Fruit fly (Drosophila melanogaster) whole organism, embryonic: ENCODE results near the gene Vha68-1.
A peak's percentile ranks its signal among the peaks of the same experiment; 100 is the strongest.

ENCODE experiments used
- Awh ChIP-seq: fragments of 200-800 bp; sonication (Bioruptor generic); IDR thresholded peaks from 2 replicates; pipeline ENCODE4, ENCODE4 v1.3.6; 2022; ENCODE audit warnings: missing biosample characterization, missing genetic modification characterization
- B-H1 ChIP-seq: fragments of 200-800 bp; sonication (Bioruptor generic); IDR thresholded peaks from 3 replicates; pipeline ENCODE4 v1.3.6; 2022; ENCODE audit warnings: missing biosample characterization, missing genetic modification characterization
- B-H2 ChIP-seq: fragments of 200-800 bp; sonication (Bioruptor generic); optimal IDR thresholded peaks from 2 replicates; lab custom pipeline; 2018; ENCODE audit warnings: missing biosample characterization, mild to moderate bottlenecking, missing genetic modification characterization
- CG10431 ChIP-seq: fragments of 200-800 bp; sonication (Bioruptor generic); optimal IDR thresholded peaks from 3 replicates; lab custom pipeline; 2018; ENCODE audit warnings: missing biosample characterization, mild to moderate bottlenecking, missing genetic modification characterization
- CG10565 ChIP-seq: fragments of 200-800 bp; sonication (Bioruptor generic); optimal IDR thresholded peaks from 3 replicates; lab custom pipeline; 2016; ENCODE audit warnings: missing biosample characterization, mild to moderate bottlenecking, missing genetic modification characterization
- CG10654 ChIP-seq: fragments of 200-800 bp; sonication (Bioruptor generic); optimal IDR thresholded peaks from 2 replicates; lab custom pipeline; 2016; ENCODE audit warnings: missing biosample characterization, missing genetic modification characterization
- CG12071 ChIP-seq: fragments of 200-800 bp; sonication (Bioruptor generic); optimal IDR thresholded peaks from 3 replicates; lab custom pipeline; 2018; ENCODE audit warnings: missing biosample characterization, mild to moderate bottlenecking, missing genetic modification characterization
- CG12659 ChIP-seq: fragments of 200-800 bp; sonication (Bioruptor generic); optimal IDR thresholded peaks from 3 replicates; lab custom pipeline; 2017; ENCODE audit warnings: mild to moderate bottlenecking, missing biosample characterization, missing genetic modification reagents, missing genetic modification characterization
- CG14667 ChIP-seq: fragments of 200-800 bp; sonication (Bioruptor generic); IDR thresholded peaks from 2 replicates; pipeline ENCODE4 v1.3.6; 2022; ENCODE audit warnings: missing biosample characterization, missing genetic modification characterization
- CG14710 ChIP-seq: fragments of 200-800 bp; sonication (Bioruptor generic); optimal IDR thresholded peaks from 3 replicates; lab custom pipeline; 2019; ENCODE audit warnings: missing biosample characterization, mild to moderate bottlenecking, missing genetic modification characterization, moderate library complexity
- CG15269 ChIP-seq: fragments of 200-800 bp; sonication (Bioruptor generic); optimal IDR thresholded peaks from 2 replicates; lab custom pipeline; 2018; ENCODE audit warnings: missing biosample characterization, mild to moderate bottlenecking, missing genetic modification characterization, moderate library complexity
- CG2199 ChIP-seq: fragments of 200-800 bp; sonication (Bioruptor generic); IDR thresholded peaks from 3 replicates; pipeline ENCODE4 v1.3.6; 2022; ENCODE audit warnings: missing biosample characterization, missing genetic modification characterization
- CG2712 ChIP-seq: fragments of 200-800 bp; optimal IDR thresholded peaks from 3 replicates; lab custom pipeline; 2019; ENCODE audit warnings: missing biosample characterization, mild to moderate bottlenecking, missing genetic modification characterization, moderate library complexity
- CG2889 ChIP-seq: fragments of 200-800 bp; sonication (Bioruptor generic); IDR thresholded peaks from 3 replicates; pipeline ENCODE4 v1.3.6; 2022; ENCODE audit warnings: missing biosample characterization, missing genetic modification characterization
- CG31365 ChIP-seq: fragments of 200-800 bp; sonication (Bioruptor generic); optimal IDR thresholded peaks from 2 replicates; lab custom pipeline; 2018; ENCODE audit warnings: missing biosample characterization, mild to moderate bottlenecking, missing genetic modification characterization
- CG3163 ChIP-seq: fragments of 200-800 bp; sonication (Bioruptor generic); optimal IDR thresholded peaks from 3 replicates; lab custom pipeline; 2016; ENCODE audit warnings: missing biosample characterization, missing genetic modification characterization
- CG3847 ChIP-seq: fragments of 200-800 bp; sonication (Bioruptor generic); IDR thresholded peaks from 2 replicates; pipeline ENCODE4 v1.3.6; 2022; ENCODE audit warnings: missing biosample characterization, missing genetic modification characterization
- CG4328 ChIP-seq: fragments of 200-800 bp; sonication (Bioruptor generic); optimal IDR thresholded peaks from 3 replicates; lab custom pipeline; 2017; ENCODE audit warnings: missing biosample characterization, missing genetic modification reagents, missing genetic modification characterization
- CTCF ChIP-seq: fragments of 200-800 bp; sonication (Bioruptor generic); optimal IDR thresholded peaks from 2 replicates; lab custom pipeline; 2017; ENCODE audit warnings: missing biosample characterization, mild to moderate bottlenecking, missing genetic modification characterization, moderate library complexity
- D19B ChIP-seq: fragments of 200-800 bp; sonication (Bioruptor generic); optimal IDR thresholded peaks from 2 replicates; lab custom pipeline; 2017; ENCODE audit warnings: missing biosample characterization, mild to moderate bottlenecking, missing genetic modification characterization
- Dfd ChIP-seq, 2 experiments: fragments of >200 bp; optimal IDR thresholded peaks; 2 replicates each; lab custom pipeline; 2017; ENCODE audit warnings: missing biosample characterization in 2 of 2, missing genetic modification characterization in 2 of 2
- Fer1 ChIP-seq: fragments of 200-800 bp; sonication (Bioruptor generic); optimal IDR thresholded peaks from 2 replicates; lab custom pipeline; 2017; ENCODE audit warnings: missing biosample characterization, mild to moderate bottlenecking, missing genetic modification characterization
- GATAe ChIP-seq: fragments of 200-800 bp; sonication (Bioruptor generic); conservative IDR thresholded peaks from 2 replicates; pipeline ENCODE4 v1.3.6; 2022; ENCODE audit warnings: missing biosample characterization, missing genetic modification characterization
- Hr78 ChIP-seq, 2 experiments: fragments of 200-800 bp in 1 of 2; fragments of >200 bp in 1 of 2; sonication (Bioruptor generic) in 1 of 2; optimal IDR thresholded peaks; 2 replicates each; lab custom pipeline; 2017 to 2019; ENCODE audit warnings: missing biosample characterization in 2 of 2, missing genetic modification characterization in 2 of 2, mild to moderate bottlenecking in 1 of 2, moderate library complexity in 1 of 2
- MTF-1 ChIP-seq: fragments of 200-800 bp; sonication (Bioruptor generic); optimal IDR thresholded peaks from 2 replicates; lab custom pipeline; 2018; ENCODE audit warnings: missing biosample characterization, mild to moderate bottlenecking, missing genetic modification characterization, borderline replicate concordance
- Nf-YC ChIP-seq: fragments of 200-800 bp; optimal IDR thresholded peaks from 3 replicates; lab custom pipeline; 2019; ENCODE audit warnings: missing biosample characterization, mild to moderate bottlenecking, missing genetic modification characterization, moderate library complexity
- Oaz ChIP-seq: fragments of 200-800 bp; sonication (Bioruptor generic); IDR thresholded peaks from 2 replicates; pipeline ENCODE4 v1.3.6; 2022; ENCODE audit warnings: missing biosample characterization, missing genetic modification characterization
- Oli ChIP-seq: fragments of 200-800 bp; sonication (Bioruptor generic); optimal IDR thresholded peaks from 2 replicates; lab custom pipeline; 2018; ENCODE audit warnings: missing biosample characterization, mild to moderate bottlenecking, missing genetic modification characterization, moderate library complexity
- Optix ChIP-seq: fragments of 200-800 bp; sonication (Bioruptor generic); IDR thresholded peaks from 3 replicates; pipeline ENCODE4 v1.3.6; 2022; ENCODE audit warnings: missing biosample characterization, missing genetic modification characterization
- Ravus ChIP-seq: fragments of 200-800 bp; sonication (Bioruptor generic); IDR thresholded peaks from 2 replicates; pipeline ENCODE4 v1.3.6; 2022; ENCODE audit warnings: missing biosample characterization, missing genetic modification characterization
- Trl ChIP-seq, 3 experiments: fragments of >200 bp in 2 of 3; fragments of 200-800 bp in 1 of 3; sonication (Bioruptor generic) in 1 of 3; optimal IDR thresholded peaks; 2 replicates in 1 of 3; 3 replicates in 2 of 3; lab custom pipeline; 2016 to 2017; ENCODE audit warnings: missing biosample characterization in 1 of 3, missing genetic modification characterization in 1 of 3
- ase ChIP-seq: fragments of 200-800 bp; sonication (Bioruptor generic); IDR thresholded peaks from 3 replicates; pipeline ENCODE4 v1.3.6; 2022; ENCODE audit warnings: missing biosample characterization, missing genetic modification characterization
- bab2 ChIP-seq: fragments of 200-800 bp; sonication (Bioruptor generic); optimal IDR thresholded peaks from 2 replicates; lab custom pipeline; 2016; ENCODE audit warnings: missing biosample characterization, missing genetic modification characterization
- bowl ChIP-seq: fragments of 200-800 bp; sonication (Bioruptor generic); IDR thresholded peaks from 2 replicates; pipeline ENCODE4 v1.3.6; 2022; ENCODE audit warnings: missing biosample characterization, missing genetic modification characterization
- br ChIP-seq: fragments of >200 bp; optimal IDR thresholded peaks from 2 replicates; lab custom pipeline; 2017
- dimm ChIP-seq: fragments of 200-800 bp; sonication (Bioruptor generic); IDR thresholded peaks from 2 replicates; pipeline ENCODE4 v1.3.6; 2022; ENCODE audit warnings: missing biosample characterization, missing genetic modification characterization
- ems ChIP-seq: fragments of 200-800 bp; sonication (Bioruptor generic); optimal IDR thresholded peaks from 3 replicates; lab custom pipeline; 2016; ENCODE audit warnings: missing biosample characterization, missing genetic modification characterization
- exex ChIP-seq: fragments of 200-800 bp; sonication (Bioruptor generic); optimal IDR thresholded peaks from 4 replicates; lab custom pipeline; 2018; ENCODE audit warnings: missing biosample characterization, mild to moderate bottlenecking, missing genetic modification characterization, moderate library complexity
- gem ChIP-seq: fragments of 200-800 bp; sonication (Bioruptor generic); optimal IDR thresholded peaks from 2 replicates; lab custom pipeline; 2019; ENCODE audit warnings: missing biosample characterization, mild to moderate bottlenecking, missing genetic modification characterization, moderate library complexity
- hbn ChIP-seq: fragments of 200-800 bp; sonication (Bioruptor generic); IDR thresholded peaks from 2 replicates; pipeline ENCODE4 v1.3.6; 2022; ENCODE audit warnings: missing biosample characterization, missing genetic modification characterization; ENCODE audit not compliant: partially characterized antibody
- knrl ChIP-seq: fragments of 200-800 bp; sonication (Bioruptor generic); IDR thresholded peaks from 3 replicates; pipeline ENCODE4 v1.3.6; 2022; ENCODE audit warnings: missing biosample characterization, missing genetic modification characterization; ENCODE audit not compliant: partially characterized antibody
- lbe ChIP-seq: fragments of 200-800 bp; sonication (Bioruptor generic); optimal IDR thresholded peaks from 2 replicates; lab custom pipeline; 2016; ENCODE audit warnings: missing biosample characterization, mild to moderate bottlenecking, missing genetic modification characterization
- lmd ChIP-seq: fragments of 200-800 bp; sonication (Bioruptor generic); IDR thresholded peaks from 2 replicates; pipeline ENCODE4 v1.3.6; 2022; ENCODE audit warnings: missing biosample characterization, missing genetic modification characterization
- mirr ChIP-seq: fragments of 200-800 bp; sonication (Bioruptor generic); optimal IDR thresholded peaks from 3 replicates; lab custom pipeline; 2018; ENCODE audit warnings: missing biosample characterization, mild to moderate bottlenecking, missing genetic modification characterization
- nerfin-2 ChIP-seq: fragments of 200-800 bp; sonication (Bioruptor generic); IDR thresholded peaks from 2 replicates; pipeline ENCODE4 v1.3.6; 2022; ENCODE audit warnings: missing biosample characterization, missing genetic modification characterization; ENCODE audit not compliant: partially characterized antibody
- ranshi ChIP-seq: fragments of 200-800 bp; sonication (Bioruptor generic); IDR thresholded peaks from 2 replicates; pipeline ENCODE4 v1.3.6; 2022; ENCODE audit warnings: missing biosample characterization, missing genetic modification characterization
- so ChIP-seq: fragments of 200-800 bp; sonication (Bioruptor generic); IDR thresholded peaks from 3 replicates; pipeline ENCODE4 v1.3.6; 2022; ENCODE audit warnings: missing biosample characterization, missing genetic modification characterization
- tll ChIP-seq, 2 experiments: fragments of 200-800 bp in 1 of 2; fragments of >200 bp in 1 of 2; sonication (Bioruptor generic) in 1 of 2; optimal IDR thresholded peaks; 2 replicates each; lab custom pipeline; 2017 to 2019; ENCODE audit warnings: missing biosample characterization in 2 of 2, missing genetic modification characterization in 2 of 2, mild to moderate bottlenecking in 1 of 2, moderate library complexity in 1 of 2
- unpg ChIP-seq: fragments of 200-800 bp; sonication (Bioruptor generic); optimal IDR thresholded peaks from 3 replicates; lab custom pipeline; 2018; ENCODE audit warnings: missing biosample characterization, mild to moderate bottlenecking, missing genetic modification characterization, moderate library complexity
- wdn ChIP-seq: fragments of 200-800 bp; sonication (Bioruptor generic); IDR thresholded peaks from 2 replicates; pipeline ENCODE4 v1.3.6; 2022; ENCODE audit warnings: missing biosample characterization, missing genetic modification characterization
- zen ChIP-seq: fragments of 200-800 bp; sonication (Bioruptor generic); optimal IDR thresholded peaks from 3 replicates; lab custom pipeline; 2018; ENCODE audit warnings: missing biosample characterization, mild to moderate bottlenecking, missing genetic modification characterization, moderate library complexity

Gene Vha68-1

DNA sequence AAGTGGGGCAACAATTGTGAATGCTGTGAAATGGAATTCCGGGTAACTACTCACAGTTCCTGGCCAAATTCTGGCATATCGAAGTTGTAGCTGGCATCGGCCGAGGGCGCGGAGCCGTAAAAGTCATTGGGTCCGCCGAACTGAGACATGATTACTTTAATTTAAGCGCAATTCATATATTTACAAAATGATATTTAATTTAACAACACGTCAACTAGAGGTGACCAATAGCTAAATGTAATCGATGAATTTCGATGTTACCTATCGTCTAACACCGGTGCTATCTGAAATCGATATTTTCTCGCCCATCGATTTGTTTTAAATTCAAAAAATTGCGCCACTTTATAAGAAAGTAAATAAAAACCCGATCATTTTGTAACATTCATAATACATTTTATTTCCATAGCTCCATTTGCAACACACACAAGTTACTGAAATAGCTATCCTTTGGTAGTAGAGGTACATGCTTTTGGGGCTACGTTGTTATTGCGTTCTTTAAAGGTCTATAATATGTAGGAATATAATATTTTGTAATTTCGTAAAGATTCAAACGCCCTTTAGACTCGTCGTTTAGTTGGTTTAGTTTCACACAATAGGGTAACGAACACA, 3.4 kb downstream of the Vha68-1 start, which contains the start of gene Yip1d1:
Yip1d1 (minus strand) TSS at position 243 of the 609 bp plus-strand sequence.
- TF ChIP-seq CG3847 (GFP tag; lab: Robert Waterston, UW): no peak
- no peak for TF ChIP-seq ems (GFP tag; lab: Kevin White, UChicago)
- no peak for TF ChIP-seq gem (tag; lab: Kevin White, UChicago)
- no peak for TF ChIP-seq Hr78 (GFP tag; optimal IDR thresholded peaks at IDR 0.05; lab: Kevin White, UChicago)
- TF ChIP-seq CG10431 (GFP tag; lab: Kevin White, UChicago): no peak
- no peak for TF ChIP-seq CG2199 (GFP tag; lab: Robert Waterston, UW)
- TF ChIP-seq mirr (GFP tag; lab: Kevin White, UChicago): no peak
- TF ChIP-seq lbe (GFP tag; lab: Kevin White, UChicago): no peak
- no peak for TF ChIP-seq Dfd (GFP tag; optimal IDR thresholded peaks at IDR 0.05; lab: Kevin White, UChicago)
- no peak for TF ChIP-seq D19B
- TF ChIP-seq CTCF (GFP tag; lab: Kevin White, UChicago): peak; percentile 34
- TF ChIP-seq so (GFP tag; lab: Robert Waterston, UW): no peak
- no peak for TF ChIP-seq CG31365 (tag; lab: Kevin White, UChicago)
- TF ChIP-seq CG14667 (GFP tag; lab: Robert Waterston, UW): no peak
- TF ChIP-seq br (lab: Kevin White, UChicago): no peak
- TF ChIP-seq wdn (GFP tag; lab: Robert Waterston, UW): no peak
- no peak for TF ChIP-seq MTF-1 (GFP tag; lab: Kevin White, UChicago)
- TF ChIP-seq dimm (GFP tag; lab: Robert Waterston, UW): no peak
- no peak for TF ChIP-seq CG10654
- TF ChIP-seq Oaz (GFP tag; lab: Robert Waterston, UW): no peak
- TF ChIP-seq GATAe (GFP tag; lab: Robert Waterston, UW): no peak
- TF ChIP-seq Awh (GFP tag; lab: Robert Waterston, UW): no peak
- peak; percentile 95 for TF ChIP-seq nerfin-2
- no peak for TF ChIP-seq bab2 (GFP tag; lab: Kevin White, UChicago)
- TF ChIP-seq B-H2: no peak
- TF ChIP-seq Fer1 (GFP tag; lab: Kevin White, UChicago): no peak
- TF ChIP-seq ranshi (GFP tag; lab: Robert Waterston, UW): no peak
- TF ChIP-seq CG2712 (tag; lab: Kevin White, UChicago): peak; percentile 6
- no peak for TF ChIP-seq CG2889
- no peak for TF ChIP-seq Nf-YC (tag; lab: Kevin White, UChicago)
- TF ChIP-seq Ravus (GFP tag; lab: Robert Waterston, UW): no peak
- no peak for TF ChIP-seq Trl (optimal IDR thresholded peaks at IDR 0.05; lab: Kevin White, UChicago)
- no peak for TF ChIP-seq Trl (GFP tag; optimal IDR thresholded peaks at IDR 0.05; lab: Kevin White, UChicago)
- TF ChIP-seq CG10565 (GFP tag; lab: Kevin White, UChicago): no peak
- no peak for TF ChIP-seq Optix
- TF ChIP-seq Oli (tag; lab: Kevin White, UChicago): no peak
- TF ChIP-seq bowl (GFP tag; lab: Robert Waterston, UW): no peak
- no peak for TF ChIP-seq ase (GFP tag; lab: Robert Waterston, UW)
- no peak for TF ChIP-seq unpg
- no peak for TF ChIP-seq CG12071 (GFP tag; lab: Kevin White, UChicago)
- TF ChIP-seq CG12659 (GFP tag; lab: Kevin White, UChicago): peak; percentile 56
- TF ChIP-seq CG15269 (tag; lab: Kevin White, UChicago): no peak
- TF ChIP-seq CG4328 (GFP tag; lab: Kevin White, UChicago): no peak
- TF ChIP-seq exex: no peak
- peak; percentile 88 for TF ChIP-seq knrl (GFP tag; lab: Robert Waterston, UW)
- TF ChIP-seq tll (GFP tag; optimal IDR thresholded peaks at IDR 0.05; lab: Kevin White, UChicago): no peak
- no peak for TF ChIP-seq CG3163 (GFP tag; lab: Kevin White, UChicago)
- TF ChIP-seq B-H1 (GFP tag; lab: Robert Waterston, UW): no peak
- TF ChIP-seq zen (tag; lab: Kevin White, UChicago): no peak
- TF ChIP-seq lmd: no peak
- peak; percentile 32 for TF ChIP-seq CG14710 (tag; lab: Kevin White, UChicago)
- TF ChIP-seq hbn (GFP tag; lab: Robert Waterston, UW): peak; percentile 96
